Worm (Caenorhabditis elegans) whole organism, L4/young adult: ENCODE results near the gene mrpl-20.
"Not testable (repeated sequence)": the region's sequence is repeated elsewhere in the genome, so short reads cannot be mapped to it uniquely, and the experiment has no call there.

Experiments
- W03F9.2 ChIP-seq: fragments of 150-350 bp; optimal IDR thresholded peaks from 2 replicates; lab custom pipeline; 2014; ENCODE audit warnings: missing biosample characterization, missing genetic modification characterization
- dao-5 ChIP-seq: sonication (generic microtip); optimal IDR thresholded peaks from 2 replicates; lab custom pipeline; 2016; ENCODE audit warnings: missing genotype, missing genetic modification characterization, moderate library complexity, missing compliant biosample characterization
- him-1 ChIP-seq: sonication (generic microtip); optimal IDR thresholded peaks from 2 replicates; lab custom pipeline; 2016; ENCODE audit warnings: missing genotype, missing genetic modification reagents, missing genetic modification characterization, missing compliant biosample characterization

Gene mrpl-20

DNA sequence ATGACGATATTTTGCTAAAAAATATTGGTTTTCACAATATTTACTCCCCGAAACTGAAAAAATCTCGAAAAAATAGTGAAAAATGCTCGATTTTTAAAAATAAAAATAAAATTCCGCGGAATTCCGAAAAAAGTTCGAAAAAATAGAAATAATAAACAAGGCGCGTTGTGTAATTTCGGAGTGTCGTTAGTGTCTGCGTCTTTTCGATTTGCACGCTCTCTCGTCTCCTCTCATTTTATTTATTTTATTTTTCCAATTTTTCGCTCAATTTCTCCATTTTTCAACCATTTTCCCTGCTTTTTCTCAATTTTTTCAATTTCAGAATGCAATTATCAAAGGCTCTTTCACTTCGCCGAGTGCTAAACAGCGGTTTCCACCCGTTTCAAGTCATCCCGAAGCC is at the start of gene mrpl-20:
mrpl-20 (plus strand) TSS at position 323 of the 400 bp plus-strand sequence.
- TF ChIP-seq dao-5 (no peak), him-1 (tag; lab: Kevin White, UChicago) (no peak), W03F9.2 (no peak)

DNA sequence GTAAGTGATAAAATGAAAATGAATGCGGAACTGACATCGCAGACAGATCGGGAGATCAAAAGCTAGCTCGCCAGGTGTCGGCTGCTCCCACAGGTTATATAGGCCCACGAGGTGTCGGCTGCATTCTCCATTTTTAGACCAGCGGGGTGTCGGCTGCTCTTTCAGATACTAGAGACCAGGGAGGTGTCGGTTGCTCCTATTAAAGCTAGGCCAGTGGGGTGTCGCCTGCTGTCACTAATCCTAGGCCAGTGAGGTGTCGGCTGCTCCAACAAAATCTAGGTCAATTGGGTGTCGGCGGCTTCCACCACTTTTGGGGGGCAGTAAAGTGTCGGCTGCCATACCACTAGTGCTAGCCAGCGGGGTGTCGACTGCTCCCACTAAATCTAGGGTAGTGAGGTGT is 48.2 kb upstream of the mrpl-20 start:
- TF ChIP-seq W03F9.2: no peak
- no peak for TF ChIP-seq dao-5
- no peak for TF ChIP-seq him-1 (tag; lab: Kevin White, UChicago)

DNA sequence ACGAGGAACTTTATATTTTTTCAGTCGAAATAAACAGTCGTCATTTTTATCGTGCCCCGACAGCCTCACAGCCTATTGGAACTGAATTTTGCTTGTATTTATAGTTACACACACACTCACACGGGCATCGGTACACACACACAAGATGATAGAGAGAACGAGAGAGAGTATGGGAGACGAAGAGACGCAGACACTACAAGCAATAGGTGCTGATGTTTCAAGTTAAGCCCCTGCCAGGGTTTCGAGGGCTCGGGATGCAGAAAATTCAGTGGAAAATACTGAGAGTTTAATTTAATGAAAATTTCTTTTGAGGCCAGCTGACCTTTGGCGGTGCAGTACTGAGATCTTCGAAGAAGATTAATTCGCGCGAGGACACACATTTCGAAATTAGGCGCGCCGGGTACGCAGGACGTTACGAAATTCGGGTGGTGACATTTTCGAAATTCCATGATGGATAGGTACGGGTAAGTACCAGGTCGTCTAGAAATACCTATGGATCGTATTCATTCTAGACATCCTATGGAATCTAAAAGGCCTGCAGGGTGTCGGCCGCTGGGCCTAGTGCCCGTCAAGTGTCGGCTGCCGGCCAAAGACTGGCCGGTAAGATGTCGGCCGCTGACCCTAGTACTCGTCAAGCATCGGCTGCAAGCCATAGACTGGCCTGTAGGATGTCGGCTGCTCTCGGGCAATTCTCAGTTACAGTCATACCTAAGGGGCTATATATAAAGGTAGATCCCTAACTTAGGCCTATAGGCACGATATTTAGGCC is 47.4 kb upstream of the mrpl-20 start:
- no peak for TF ChIP-seq him-1 (tag; lab: Kevin White, UChicago)
- no peak for TF ChIP-seq W03F9.2
- no peak for TF ChIP-seq dao-5

DNA sequence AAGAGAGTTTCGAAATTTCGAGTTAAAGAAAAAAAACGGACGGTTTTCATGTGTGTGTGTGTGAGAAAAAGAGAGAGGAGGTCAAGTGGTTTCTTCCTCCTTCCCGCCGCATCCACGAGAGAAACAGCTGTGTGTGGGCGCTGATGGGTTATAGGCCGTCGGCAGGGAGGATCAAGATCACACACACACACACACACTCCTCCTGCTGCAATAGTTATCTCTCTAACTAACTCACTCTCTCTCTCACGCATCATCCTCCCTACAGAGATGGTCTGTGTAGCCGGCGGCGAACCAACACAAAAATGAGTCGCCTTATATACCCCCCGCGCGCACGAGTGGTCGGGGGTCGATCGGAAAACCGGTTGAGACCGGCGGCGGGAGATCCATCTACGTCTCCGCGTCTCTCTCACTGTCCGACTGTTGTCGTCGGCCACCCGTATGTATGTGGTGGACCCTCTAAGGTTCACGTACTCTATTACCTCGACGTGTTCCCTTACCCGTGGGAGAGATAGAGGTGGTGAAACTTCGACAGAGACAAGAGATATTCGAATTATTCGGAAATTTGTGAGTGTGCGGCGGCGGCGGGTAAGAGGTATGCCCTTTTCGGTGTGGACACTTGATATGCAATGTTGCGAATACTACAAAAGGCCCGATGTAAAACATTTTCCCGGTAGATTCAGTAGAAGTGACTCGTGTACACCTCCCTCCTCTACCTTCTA is 46.5 kb upstream of the mrpl-20 start:
- TF ChIP-seq W03F9.2 (no peak), him-1 (tag; lab: Kevin White, UChicago) (no peak), dao-5 (no peak)

DNA sequence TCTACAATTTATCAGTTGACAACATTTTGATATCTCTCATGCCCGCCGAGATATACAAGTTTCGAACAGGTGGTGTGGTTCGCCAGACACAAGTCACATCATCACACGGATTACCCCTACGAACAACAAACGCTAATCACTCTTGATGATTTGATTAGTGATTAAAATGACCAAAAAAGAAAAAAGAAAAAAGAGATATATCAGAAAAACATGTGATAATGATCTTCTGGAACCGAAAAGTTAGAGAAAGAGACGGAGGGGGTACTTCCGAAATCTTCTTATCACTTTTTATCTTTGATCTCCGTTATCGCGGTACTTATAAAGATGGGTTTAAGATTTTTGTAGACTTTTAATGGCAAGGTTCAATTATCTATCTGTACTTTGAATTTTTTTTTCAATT is 45.2 kb upstream of the mrpl-20 start:
- TF ChIP-seq W03F9.2: no peak
- no peak for TF ChIP-seq dao-5
- no peak for TF ChIP-seq him-1 (tag; lab: Kevin White, UChicago)

DNA sequence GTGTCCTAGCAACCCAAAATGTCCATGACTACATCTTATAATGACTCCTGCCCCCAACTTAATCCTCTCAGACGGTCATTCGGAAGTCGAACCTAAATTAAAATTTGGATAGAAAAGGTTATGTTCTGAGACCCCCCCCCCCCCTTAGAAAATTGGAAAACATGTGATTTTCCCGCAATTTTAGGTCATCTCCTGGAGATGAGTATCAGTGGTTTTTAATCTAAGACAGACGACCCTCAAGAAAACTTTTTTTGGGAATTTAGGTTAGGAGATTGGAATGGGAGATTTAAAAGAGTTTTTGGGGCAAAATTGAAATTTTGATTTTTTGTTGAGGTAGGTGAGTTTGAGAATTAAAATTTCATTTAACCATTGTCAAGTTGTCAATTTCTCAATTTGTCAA is 44.6 kb upstream of the mrpl-20 start:
- TF ChIP-seq him-1 (tag; lab: Kevin White, UChicago) (no peak), W03F9.2 (no peak), dao-5 (no peak)

DNA sequence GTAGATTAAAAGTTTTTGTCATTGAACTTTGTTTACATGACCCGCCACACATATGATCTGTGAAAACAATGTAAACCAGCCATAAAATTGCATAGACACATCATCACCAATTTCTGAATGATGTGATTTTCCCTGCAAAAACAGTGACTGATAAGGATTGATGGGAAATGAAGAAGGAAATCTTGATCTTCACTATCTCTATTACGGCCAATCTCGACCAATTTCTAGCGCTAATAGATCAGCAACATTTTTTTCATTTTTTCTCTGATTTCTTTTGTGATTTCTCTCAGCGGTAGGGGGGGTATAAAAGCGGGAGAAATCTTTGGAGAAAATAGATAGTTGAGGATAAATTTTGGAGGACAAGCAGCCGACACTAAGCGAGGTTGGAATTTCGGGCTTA is 40.8 kb upstream of the mrpl-20 start:
- TF ChIP-seq W03F9.2 (no peak), dao-5 (no peak), him-1 (tag; lab: Kevin White, UChicago) (no peak)

DNA sequence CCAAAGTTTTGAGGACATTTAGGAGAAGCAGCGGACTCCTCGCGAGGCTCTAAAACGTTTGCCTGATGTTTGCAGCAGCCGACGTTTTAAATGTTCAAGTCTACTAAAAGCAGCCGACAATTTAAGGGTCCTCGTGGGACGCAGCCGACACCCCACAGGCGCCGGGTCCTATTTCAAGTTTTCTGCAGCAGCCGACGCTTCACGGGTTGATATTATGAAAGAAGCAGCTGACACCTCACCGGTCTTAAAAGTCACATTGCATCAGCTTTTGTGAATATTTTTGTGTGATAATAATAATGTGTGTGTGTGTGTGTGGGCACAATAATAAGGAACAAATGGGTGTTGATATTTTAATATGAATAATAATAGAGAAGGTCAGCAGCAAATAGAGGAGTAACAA is 40.1 kb upstream of the mrpl-20 start:
- TF ChIP-seq him-1 (tag; lab: Kevin White, UChicago) (no peak), W03F9.2 (no peak), dao-5 (no peak)

DNA sequence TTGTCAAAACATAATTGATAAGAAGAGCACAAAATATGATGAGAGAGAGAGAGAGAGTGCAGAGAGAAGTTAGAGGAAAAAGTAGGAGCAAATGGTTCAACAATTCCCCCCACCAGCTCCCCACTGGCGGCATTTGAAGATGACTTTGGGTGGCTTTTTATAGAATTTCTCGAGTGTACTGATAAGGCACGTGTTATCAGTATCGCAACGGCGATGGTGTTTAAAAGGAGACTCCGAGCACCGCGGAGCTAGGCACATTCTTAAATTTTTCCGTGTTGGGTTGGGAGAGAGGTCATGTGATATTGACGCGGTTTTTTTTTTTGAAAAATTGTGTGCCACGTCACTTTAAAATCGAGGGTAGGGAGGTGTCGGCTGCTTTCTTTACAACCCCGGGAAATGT is 39.5 kb upstream of the mrpl-20 start:
- TF ChIP-seq dao-5 (no peak), W03F9.2 (no peak), him-1 (tag; lab: Kevin White, UChicago) (no peak)

DNA sequence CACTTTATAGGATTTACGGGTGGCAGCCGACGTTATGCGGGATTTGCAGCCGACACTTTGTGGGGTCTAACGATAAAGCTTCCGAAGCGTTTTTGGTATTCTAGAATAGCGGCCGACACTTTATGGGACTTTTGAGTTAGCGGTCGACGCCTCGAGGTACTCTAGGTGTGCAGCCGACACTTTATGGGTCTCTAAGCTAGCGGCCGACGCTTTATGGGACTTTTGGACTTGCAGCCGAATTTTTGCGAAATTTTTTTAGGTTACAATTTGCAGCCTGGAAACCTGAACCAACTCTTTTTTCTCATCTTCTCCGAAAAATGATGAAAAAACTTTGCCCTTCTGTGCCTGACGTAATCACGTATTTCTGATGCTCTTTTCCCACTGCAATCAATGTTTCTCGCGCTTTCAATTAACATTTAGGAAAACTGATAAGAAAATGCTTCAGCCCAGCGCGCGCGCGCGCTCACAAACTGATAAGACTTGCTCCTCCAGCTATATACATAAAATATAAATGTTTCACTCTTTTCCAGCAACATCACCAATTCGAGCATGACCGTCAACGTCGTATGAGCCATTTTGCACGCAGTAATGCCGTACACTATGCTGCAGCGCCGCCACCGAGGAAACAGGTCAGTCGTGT is 38.8 kb upstream of the mrpl-20 start:
- TF ChIP-seq dao-5: no peak
- TF ChIP-seq W03F9.2: no peak
- no peak for TF ChIP-seq him-1 (tag; lab: Kevin White, UChicago)

DNA sequence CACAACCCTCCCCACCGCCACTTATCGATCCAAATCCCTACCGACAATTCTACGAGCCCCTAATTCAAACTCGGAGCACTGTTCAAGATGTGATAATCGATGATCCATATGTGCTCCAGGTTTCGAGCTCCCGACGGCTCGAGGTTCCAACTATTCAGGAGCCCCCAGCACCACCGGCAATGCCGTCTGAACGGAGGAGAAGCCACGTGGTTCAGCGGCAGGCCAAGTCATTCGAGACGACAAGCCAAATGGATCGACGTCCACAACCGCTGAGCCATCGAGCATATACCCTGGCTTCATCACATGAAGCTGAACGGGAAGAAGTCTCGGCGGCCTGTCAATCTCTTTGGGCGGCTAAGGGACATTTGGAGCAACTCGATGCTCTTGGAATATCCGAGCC is 37.5 kb upstream of the mrpl-20 start:
- no peak for TF ChIP-seq him-1 (tag; lab: Kevin White, UChicago)
- TF ChIP-seq dao-5: no peak

DNA sequence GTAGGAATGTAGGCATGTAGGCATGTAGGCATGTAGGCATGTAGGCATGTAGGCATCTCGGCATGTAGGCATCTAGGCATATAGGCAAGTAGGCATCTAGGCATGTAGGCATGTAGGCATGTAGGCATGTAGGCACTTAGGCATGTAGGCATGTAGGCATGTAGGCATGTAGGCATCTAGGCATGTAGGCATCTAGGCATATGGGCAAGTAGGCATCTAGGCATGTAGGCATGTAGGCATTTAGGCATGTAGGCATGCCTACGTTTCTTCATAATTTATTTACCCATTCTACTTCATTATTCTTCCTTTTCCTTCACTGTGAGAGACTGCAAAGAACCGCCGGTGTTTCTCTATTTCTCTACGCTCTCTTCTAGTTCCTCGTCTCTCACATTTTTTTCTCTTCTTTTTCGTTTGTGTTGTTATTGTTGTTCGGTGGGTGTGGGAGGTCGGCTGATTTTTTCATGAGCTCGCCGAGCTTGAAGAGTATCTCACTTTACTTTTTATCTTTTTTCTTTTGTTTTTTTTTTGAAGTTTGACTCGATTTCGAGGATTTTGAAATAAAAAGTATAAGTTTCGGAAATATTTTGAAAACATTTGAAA is 33.6 kb upstream of the mrpl-20 start:
- no peak for TF ChIP-seq W03F9.2
- no peak for TF ChIP-seq him-1 (tag; lab: Kevin White, UChicago)
- TF ChIP-seq dao-5: no peak

DNA sequence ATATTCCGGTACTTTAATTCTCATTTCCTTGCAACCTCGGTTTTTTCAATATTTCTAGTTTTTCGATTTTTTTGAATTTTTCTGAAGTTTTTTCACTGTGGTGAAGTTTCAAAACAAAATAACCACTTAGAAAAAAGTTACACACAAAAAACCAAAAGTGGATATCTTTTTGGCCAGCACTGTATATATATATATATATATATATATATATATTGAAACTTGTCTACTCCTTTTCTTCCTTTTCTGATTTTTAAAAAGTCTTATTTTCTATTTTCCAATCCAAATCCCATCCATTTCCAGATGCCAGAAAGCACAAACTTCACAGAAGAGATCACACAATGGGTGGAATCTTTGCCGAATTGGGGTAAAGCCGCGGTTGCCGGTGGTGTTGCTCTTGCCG is 29.1 kb upstream of the mrpl-20 start, which contains the start of gene faxc-2:
faxc-2 (plus strand) TSS at position 301 of the 400 bp plus-strand sequence.
- not testable (repeated sequence) for TF ChIP-seq him-1 (tag; lab: Kevin White, UChicago); dao-5; W03F9.2

DNA sequence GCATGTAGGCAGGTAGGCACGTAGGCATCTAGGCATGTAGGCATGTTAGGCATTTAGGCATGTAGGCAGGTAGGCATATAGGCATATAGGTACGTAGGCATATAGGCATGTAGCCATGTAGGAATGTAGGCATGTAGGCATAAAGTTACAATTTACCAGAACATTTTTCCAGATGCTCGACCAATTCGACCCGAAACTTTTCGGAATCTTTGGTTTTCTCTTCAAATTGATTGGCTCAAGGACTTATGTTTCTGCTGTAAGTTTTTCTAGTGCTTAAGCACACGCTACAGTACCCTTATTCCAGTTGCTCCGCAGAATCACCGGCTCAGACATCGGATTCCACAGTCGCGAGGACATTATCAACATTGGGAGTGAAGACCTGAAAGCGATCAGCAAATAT is 27.9 kb upstream of the mrpl-20 start:
- TF ChIP-seq him-1 (tag; lab: Kevin White, UChicago): no peak
- TF ChIP-seq dao-5: no peak
- no peak for TF ChIP-seq W03F9.2
